Fruit fly (Drosophila melanogaster) whole organism, embryonic: ENCODE results near the gene Nsf2.
A peak's percentile ranks its signal among the peaks of the same experiment; 100 is the strongest.

Experiments
- ATbp ChIP-seq: fragments of 200-800 bp; sonication (Bioruptor generic); optimal IDR thresholded peaks from 2 replicates; lab custom pipeline; 2017; ENCODE audit warnings: missing biosample characterization, mild to moderate bottlenecking, missing genetic modification characterization, missing genetic modification reagents
- Bgb ChIP-seq: fragments of 200-800 bp; sonication (Bioruptor generic); IDR thresholded peaks from 2 replicates; pipeline ENCODE4 v1.3.6; 2022; ENCODE audit warnings: missing biosample characterization, missing genetic modification characterization; ENCODE audit not compliant: partially characterized antibody
- CG12219 ChIP-seq: fragments of 200-800 bp; sonication (Bioruptor generic); optimal IDR thresholded peaks from 3 replicates; lab custom pipeline; 2018; ENCODE audit warnings: missing biosample characterization, mild to moderate bottlenecking, missing genetic modification characterization
- CG13296 ChIP-seq: fragments of 200-800 bp; sonication (Bioruptor generic); optimal IDR thresholded peaks from 3 replicates; lab custom pipeline; 2018; ENCODE audit warnings: missing biosample characterization, mild to moderate bottlenecking, missing genetic modification characterization
- CG15479 ChIP-seq: fragments of 200-800 bp; sonication (Bioruptor generic); optimal IDR thresholded peaks from 3 replicates; lab custom pipeline; 2019; ENCODE audit warnings: missing biosample characterization, mild to moderate bottlenecking, missing genetic modification characterization, moderate library complexity
- CG17802 ChIP-seq: fragments of 200-800 bp; sonication (Bioruptor generic); optimal IDR thresholded peaks from 2 replicates; lab custom pipeline; 2018; ENCODE audit warnings: missing biosample characterization, mild to moderate bottlenecking, missing genetic modification characterization, moderate library complexity
- CG18599 ChIP-seq: fragments of 200-800 bp; sonication (Bioruptor generic); optimal IDR thresholded peaks from 3 replicates; lab custom pipeline; 2017; ENCODE audit warnings: missing biosample characterization, missing genetic modification characterization, mild to moderate bottlenecking, moderate library complexity, missing genetic modification reagents
- CG2202 ChIP-seq: fragments of 200-800 bp; sonication (Bioruptor generic); optimal IDR thresholded peaks from 2 replicates; lab custom pipeline; 2018; ENCODE audit warnings: missing biosample characterization, mild to moderate bottlenecking, missing genetic modification characterization
- CG2678 ChIP-seq: fragments of 200-800 bp; sonication (Bioruptor generic); optimal IDR thresholded peaks from 3 replicates; lab custom pipeline; 2019; ENCODE audit warnings: missing biosample characterization, mild to moderate bottlenecking, missing genetic modification characterization, moderate library complexity
- CG31441 ChIP-seq: fragments of 200-800 bp; sonication (Bioruptor generic); IDR thresholded peaks from 2 replicates; pipeline ENCODE4 v1.3.6; 2022; ENCODE audit warnings: missing biosample characterization, missing genetic modification characterization
- CG3726 ChIP-seq: fragments of 200-800 bp; sonication (Bioruptor generic); IDR thresholded peaks from 3 replicates; pipeline ENCODE4, ENCODE4 v1.3.6; 2022; ENCODE audit warnings: missing biosample characterization, missing genetic modification characterization
- CG4282 ChIP-seq: fragments of 200-800 bp; sonication (Bioruptor generic); optimal IDR thresholded peaks from 2 replicates; lab custom pipeline; 2016; ENCODE audit warnings: missing biosample characterization, missing genetic modification characterization
- CG6175 ChIP-seq: fragments of 200-800 bp; sonication (Bioruptor generic); IDR thresholded peaks from 3 replicates; pipeline ENCODE4 v1.3.6; 2022; ENCODE audit warnings: missing biosample characterization, missing genetic modification characterization
- CG8944 ChIP-seq: fragments of 200-800 bp; sonication (Bioruptor generic); optimal IDR thresholded peaks from 3 replicates; lab custom pipeline; 2016; ENCODE audit warnings: missing biosample characterization, missing genetic modification characterization
- CG9876 ChIP-seq: fragments of 200-800 bp; sonication (Bioruptor generic); optimal IDR thresholded peaks from 2 replicates; lab custom pipeline; 2016; ENCODE audit warnings: missing biosample characterization, missing genetic modification characterization
- CoRest ChIP-seq: fragments of 200-800 bp; sonication (Bioruptor generic); optimal IDR thresholded peaks from 3 replicates; lab custom pipeline; 2018; ENCODE audit warnings: missing biosample characterization, mild to moderate bottlenecking, missing genetic modification characterization, moderate library complexity
- Dip3 ChIP-seq: fragments of 200-800 bp; sonication (Bioruptor generic); optimal IDR thresholded peaks from 3 replicates; lab custom pipeline; 2016; ENCODE audit warnings: missing biosample characterization, missing genetic modification characterization
- GATAe ChIP-seq: fragments of 200-800 bp; sonication (Bioruptor generic); conservative IDR thresholded peaks from 2 replicates; pipeline ENCODE4 v1.3.6; 2022; ENCODE audit warnings: missing biosample characterization, missing genetic modification characterization
- HHEX ChIP-seq: fragments of 200-800 bp; sonication (Bioruptor generic); optimal IDR thresholded peaks from 3 replicates; lab custom pipeline; 2017; ENCODE audit warnings: missing biosample characterization, mild to moderate bottlenecking, missing genetic modification characterization, missing genetic modification reagents
- Hr39 ChIP-seq: fragments of >200 bp; optimal IDR thresholded peaks from 2 replicates; lab custom pipeline; 2017
- Mad ChIP-seq: fragments of 200-800 bp; sonication (Bioruptor generic); optimal IDR thresholded peaks from 2 replicates; lab custom pipeline; 2016; ENCODE audit warnings: missing biosample characterization, missing genetic modification characterization
- NK7.1 ChIP-seq: fragments of 200-800 bp; sonication (Bioruptor generic); optimal IDR thresholded peaks from 3 replicates; lab custom pipeline; 2016; ENCODE audit warnings: missing biosample characterization, missing genetic modification characterization
- Ptx1 ChIP-seq: fragments of 200-800 bp; sonication (Bioruptor generic); IDR thresholded peaks from 2 replicates; pipeline ENCODE4 v1.3.6; 2022; ENCODE audit warnings: missing biosample characterization, missing genetic modification characterization
- Spps ChIP-seq: fragments of 200-800 bp; sonication (Bioruptor generic); optimal IDR thresholded peaks from 2 replicates; lab custom pipeline; 2018; ENCODE audit warnings: missing biosample characterization, mild to moderate bottlenecking, missing genetic modification characterization
- Taf1 ChIP-seq: fragments of 200-800 bp; sonication (Bioruptor generic); IDR thresholded peaks from 2 replicates; pipeline ENCODE4 v1.3.6; 2022; ENCODE audit warnings: missing biosample characterization, missing genetic modification characterization
- amos ChIP-seq: fragments of 200-800 bp; sonication (Bioruptor generic); IDR thresholded peaks from 2 replicates; pipeline ENCODE4 v1.3.6; 2022; ENCODE audit warnings: missing biosample characterization, missing genetic modification characterization; ENCODE audit not compliant: partially characterized antibody
- ase ChIP-seq: fragments of 200-800 bp; sonication (Bioruptor generic); IDR thresholded peaks from 3 replicates; pipeline ENCODE4 v1.3.6; 2022; ENCODE audit warnings: missing biosample characterization, missing genetic modification characterization
- cad ChIP-seq: fragments of >200 bp; optimal IDR thresholded peaks from 2 replicates; lab custom pipeline; 2017; ENCODE audit warnings: missing biosample characterization, missing genetic modification characterization
- ci ChIP-seq: fragments of 200-800 bp; sonication (Bioruptor generic); IDR thresholded peaks from 3 replicates; pipeline ENCODE4 v1.3.6; 2022; ENCODE audit warnings: missing biosample characterization, missing genetic modification characterization
- crol ChIP-seq: fragments of 200-800 bp; sonication (Bioruptor generic); IDR thresholded peaks from 2 replicates; pipeline ENCODE4 v1.3.6; 2022; ENCODE audit warnings: missing biosample characterization, missing genetic modification characterization
- crp ChIP-seq, 2 experiments: fragments of 200-800 bp; sonication (Bioruptor generic); optimal IDR thresholded peaks; 2 replicates in 1 of 2; 3 replicates in 1 of 2; lab custom pipeline; 2017; ENCODE audit warnings: missing biosample characterization in 2 of 2, missing genetic modification characterization in 2 of 2, mild to moderate bottlenecking in 1 of 2, moderate library complexity in 1 of 2
- dati ChIP-seq: fragments of 200-800 bp; sonication (Bioruptor generic); IDR thresholded peaks from 2 replicates; pipeline ENCODE4 v1.3.6; 2022; ENCODE audit warnings: missing biosample characterization, missing genetic modification characterization
- disco-r ChIP-seq: fragments of 200-800 bp; sonication (Bioruptor generic); optimal IDR thresholded peaks from 2 replicates; lab custom pipeline; 2016; ENCODE audit warnings: missing biosample characterization, missing genetic modification characterization
- dpn ChIP-seq, 2 experiments: fragments of 200-800 bp; sonication (Bioruptor generic); optimal IDR thresholded peaks; 3 replicates each; lab custom pipeline; 2016; ENCODE audit warnings: missing biosample characterization in 2 of 2, missing genetic modification characterization in 2 of 2
- dysf ChIP-seq: fragments of 200-800 bp; sonication (Bioruptor generic); IDR thresholded peaks from 3 replicates; pipeline ENCODE4 v1.3.6; 2022; ENCODE audit warnings: missing biosample characterization, missing genetic modification characterization
- exex ChIP-seq: fragments of 200-800 bp; sonication (Bioruptor generic); optimal IDR thresholded peaks from 4 replicates; lab custom pipeline; 2018; ENCODE audit warnings: missing biosample characterization, mild to moderate bottlenecking, missing genetic modification characterization, moderate library complexity
- fru ChIP-seq: fragments of >200 bp; optimal IDR thresholded peaks from 2 replicates; lab custom pipeline; 2017
- grn ChIP-seq: fragments of 200-800 bp; sonication (Bioruptor generic); optimal IDR thresholded peaks from 3 replicates; lab custom pipeline; 2017; ENCODE audit warnings: missing biosample characterization, missing genetic modification characterization
- h ChIP-seq: fragments of >200 bp; optimal IDR thresholded peaks from 2 replicates; lab custom pipeline; 2017
- lov ChIP-seq, 2 experiments: fragments of 200-800 bp in 1 of 2; fragments of >200 bp in 1 of 2; sonication (Bioruptor generic) in 1 of 2; IDR thresholded peaks in 1 of 2; optimal IDR thresholded peaks in 1 of 2; 2 replicates in 1 of 2; 3 replicates in 1 of 2; pipeline versions ENCODE4 v1.3.6 to Lab custom; 2017 to 2022; ENCODE audit warnings: missing biosample characterization in 1 of 2, missing genetic modification characterization in 1 of 2
- nerfin-1 ChIP-seq: fragments of 200-800 bp; sonication (Bioruptor generic); optimal IDR thresholded peaks from 3 replicates; lab custom pipeline; 2019; ENCODE audit warnings: missing biosample characterization, mild to moderate bottlenecking, missing genetic modification characterization, moderate library complexity
- org-1 ChIP-seq: fragments of 200-800 bp; sonication (Bioruptor generic); optimal IDR thresholded peaks from 2 replicates; lab custom pipeline; 2017; ENCODE audit warnings: missing biosample characterization, missing genetic modification characterization
- p53 ChIP-seq: fragments of 200-800 bp; sonication (Bioruptor generic); optimal IDR thresholded peaks from 2 replicates; lab custom pipeline; 2016; ENCODE audit warnings: missing biosample characterization, missing genetic modification characterization
- prd ChIP-seq, 3 experiments: fragments of >200 bp in 2 of 3; fragments of 200-800 bp in 1 of 3; sonication (Bioruptor generic) in 1 of 3; optimal IDR thresholded peaks in 2 of 3; IDR thresholded peaks in 1 of 3; 2 replicates in 2 of 3; 3 replicates in 1 of 3; pipeline versions ENCODE4 v1.3.6 to Lab custom; 2017 to 2022; ENCODE audit warnings: missing biosample characterization in 1 of 3, missing genetic modification characterization in 1 of 3
- sens ChIP-seq: fragments of 200-800 bp; sonication (Bioruptor generic); peaks from one replicate; lab custom pipeline; 2016; ENCODE audit warnings: missing biosample characterization, missing genetic modification characterization
- slp2 ChIP-seq: fragments of 200-800 bp; sonication (Bioruptor generic); optimal IDR thresholded peaks from 2 replicates; lab custom pipeline; 2016; ENCODE audit warnings: missing biosample characterization, missing genetic modification characterization
- stc ChIP-seq: fragments of 200-800 bp; sonication (Bioruptor generic); IDR thresholded peaks from 2 replicates; pipeline ENCODE4 v1.3.6; 2022; ENCODE audit warnings: missing biosample characterization, missing genetic modification characterization
- tna ChIP-seq: fragments of 200-800 bp; sonication (Bioruptor generic); IDR thresholded peaks from 2 replicates; pipeline ENCODE4 v1.3.6; 2022; ENCODE audit warnings: missing biosample characterization, missing genetic modification characterization; ENCODE audit not compliant: partially characterized antibody
- vnd ChIP-seq: fragments of 200-800 bp; sonication (Bioruptor generic); IDR thresholded peaks from 3 replicates; pipeline ENCODE4 v1.3.6; 2022; ENCODE audit warnings: missing biosample characterization, missing genetic modification characterization; ENCODE audit not compliant: partially characterized antibody
- zen ChIP-seq: fragments of 200-800 bp; sonication (Bioruptor generic); optimal IDR thresholded peaks from 3 replicates; lab custom pipeline; 2018; ENCODE audit warnings: missing biosample characterization, mild to moderate bottlenecking, missing genetic modification characterization, moderate library complexity
- zfh1 ChIP-seq: fragments of 200-800 bp; sonication (Bioruptor generic); IDR thresholded peaks from 3 replicates; pipeline ENCODE4 v1.3.6; 2022; ENCODE audit warnings: missing biosample characterization, missing genetic modification characterization

Gene Nsf2

dm6 chr3R:13879349-13879748 is 41.6 kb upstream of the Nsf2 start:
- TF ChIP-seq vnd (GFP tag; lab: Robert Waterston, UW) (no peak), CG4282 (GFP tag; lab: Kevin White, UChicago) (no peak), fru (no peak), dysf (GFP tag; lab: Robert Waterston, UW) (0 out of 3 replicates have a peak, but pooled peaks have one; percentile 14), zen (tag; lab: Kevin White, UChicago) (peak; percentile 94), cad (GFP tag; lab: Kevin White, UChicago) (peak; percentile 49), Dip3 (no peak), lov (optimal IDR thresholded peaks at IDR 0.05; lab: Kevin White, UChicago) (no peak), lov (GFP tag; IDR thresholded peaks at IDR 0.05; lab: Robert Waterston, UW) (0 out of 3 replicates have a peak, but pooled peaks have one; percentile 16), CG15479 (GFP tag; lab: Kevin White, UChicago) (peak; percentile 77), CoRest (no peak), CG3726 (GFP tag; lab: Robert Waterston, UW) (0 out of 3 replicates have a peak, but pooled peaks have one; percentile 23), ase (no peak), CG2202 (tag; lab: Kevin White, UChicago) (no peak), prd (optimal IDR thresholded peaks at IDR 0.05; lab: Kevin White, UChicago) (no peak), prd (GFP tag; IDR thresholded peaks at IDR 0.05; lab: Robert Waterston, UW) (peak; percentile 31; the same call in 1 of the 3 replicates), ci (GFP tag; lab: Robert Waterston, UW) (no peak)

dm6 chr3R:13877125-13877524 is 39.3 kb upstream of the Nsf2 start:
- TF ChIP-seq disco-r (GFP tag; lab: Kevin White, UChicago) (no peak), p53 (GFP tag; lab: Kevin White, UChicago) (no peak), crol (GFP tag; lab: Robert Waterston, UW) (peak; percentile 89), slp2 (GFP tag; lab: Kevin White, UChicago) (no peak), HHEX (GFP tag; lab: Kevin White, UChicago) (no peak), stc (GFP tag; lab: Robert Waterston, UW) (no peak; the same call in 1 of the 2 replicates), Ptx1 (no peak), zfh1 (no peak), nerfin-1 (no peak), exex (tag; lab: Kevin White, UChicago) (no peak), Bgb (GFP tag; lab: Robert Waterston, UW) (peak; percentile 49; the same call in 1 of the 2 replicates), GATAe (GFP tag; lab: Robert Waterston, UW) (no peak), CG13296 (GFP tag; lab: Kevin White, UChicago) (no peak), CG6175 (GFP tag; lab: Robert Waterston, UW) (no peak), grn (GFP tag; lab: Kevin White, UChicago) (peak; percentile 18), org-1 (GFP tag; lab: Kevin White, UChicago) (no peak), Hr39 (lab: Kevin White, UChicago) (no peak), ATbp (GFP tag; lab: Kevin White, UChicago) (no peak), h (lab: Kevin White, UChicago) (no peak), Spps (tag; lab: Kevin White, UChicago) (no peak), Mad (GFP tag; lab: Kevin White, UChicago) (no peak), crp (GFP tag; optimal IDR thresholded peaks at IDR 0.05; lab: Kevin White, UChicago) (no peak), tna (GFP tag; lab: Robert Waterston, UW) (no peak; the same call in 1 of the 2 replicates), CG12219 (GFP tag; lab: Kevin White, UChicago) (no peak), CG2678 (tag; lab: Kevin White, UChicago) (no peak), CG17802 (tag; lab: Kevin White, UChicago) (no peak), amos (GFP tag; lab: Robert Waterston, UW) (no peak), Taf1 (no peak), CG18599 (GFP tag; lab: Kevin White, UChicago) (no peak), dati (GFP tag; lab: Robert Waterston, UW) (no peak), CG8944 (GFP tag; lab: Kevin White, UChicago) (no peak), CG31441 (GFP tag; lab: Robert Waterston, UW) (no peak), sens (GFP tag; lab: Kevin White, UChicago) (no peak), NK7.1 (no peak), CG9876 (GFP tag; lab: Kevin White, UChicago) (no peak), dpn (GFP tag; optimal IDR thresholded peaks at IDR 0.05; lab: Kevin White, UChicago) (no peak)
